Worm (Caenorhabditis elegans): ENCODE results near the gene srz-25.
A peak's percentile ranks its signal among the peaks of the same experiment; 100 is the strongest.

The srz-25 gene

DNA sequence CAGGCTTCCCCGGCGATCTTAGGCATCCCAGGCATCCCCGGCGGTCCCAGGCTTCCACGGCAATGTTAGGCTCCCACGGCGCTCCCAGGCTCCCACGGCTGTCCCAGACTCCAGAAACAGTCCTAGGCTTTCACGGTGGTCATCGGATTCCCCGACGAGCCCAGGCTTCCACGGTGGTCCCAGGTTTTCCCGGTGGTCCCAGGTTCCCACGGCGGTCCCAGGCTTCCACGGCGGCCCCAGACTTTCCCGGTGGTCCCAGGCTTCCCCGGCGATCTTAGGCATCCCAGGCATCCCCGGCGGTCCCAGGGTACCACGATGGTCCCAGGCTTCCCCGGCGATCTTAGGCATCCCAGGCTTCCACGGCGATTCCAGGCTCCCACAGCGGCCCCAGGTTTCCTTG, 8.2 kb downstream of the srz-25 start:
- TF ChIP-seq C08G9.2 (tag; optimal IDR thresholded peaks at IDR 0.05) = peak; percentile 11
- TF ChIP-seq hlh-8 (tag; optimal IDR thresholded peaks at IDR 0.05) = no peak
- no peak for TF ChIP-seq ceh-48 (tag; optimal IDR thresholded peaks at IDR 0.05)
- no peak for TF ChIP-seq pros-1 (tag; optimal IDR thresholded peaks at IDR 0.05)
- no peak for TF ChIP-seq elt-2 (tag; optimal IDR thresholded peaks at IDR 0.05)
- TF ChIP-seq ceh-24 (tag; optimal IDR thresholded peaks at IDR 0.05) = no peak
- TF ChIP-seq ceh-30 (tag; optimal IDR thresholded peaks at IDR 0.05) = no peak
- TF ChIP-seq sox-2 (GFP tag; IDR thresholded peaks at IDR 0.05) = no peak
- no peak for TF ChIP-seq nhr-11 (tag; optimal IDR thresholded peaks at IDR 0.05)
- TF ChIP-seq lin-11 (tag; optimal IDR thresholded peaks at IDR 0.05) = no peak
- TF ChIP-seq ceh-22 (tag; optimal IDR thresholded peaks at IDR 0.05) = no peak
- no peak for TF ChIP-seq ttx-3 (tag; optimal IDR thresholded peaks at IDR 0.05)
- TF ChIP-seq elt-4 (tag; optimal IDR thresholded peaks at IDR 0.05) = peak; percentile 76
- no peak for TF ChIP-seq hlh-30 (tag; optimal IDR thresholded peaks at IDR 0.05; ENCODE audit: insufficient read depth)
- no peak for TF ChIP-seq K09A11.1 (tag; optimal IDR thresholded peaks at IDR 0.05; ENCODE audit: insufficient read depth)
- TF ChIP-seq dve-1 (tag; optimal IDR thresholded peaks at IDR 0.05) = no peak
- TF ChIP-seq T23F11.4 (GFP tag; optimal IDR thresholded peaks at IDR 0.05) = no peak
- no peak for TF ChIP-seq pha-4 (tag; optimal IDR thresholded peaks at IDR 0.05)
- peak; percentile 35 for TF ChIP-seq sdc-2 (tag; optimal IDR thresholded peaks at IDR 0.05)
- no peak for TF ChIP-seq pat-9 (tag; optimal IDR thresholded peaks at IDR 0.05)
- no peak for TF ChIP-seq che-1 (tag; optimal IDR thresholded peaks at IDR 0.05)
- no peak for TF ChIP-seq unc-3 (GFP tag; conservative IDR thresholded peaks at IDR 0.05)
- no peak for TF ChIP-seq unc-3 (tag; optimal IDR thresholded peaks at IDR 0.05)
- TF ChIP-seq unc-55 (GFP tag; optimal IDR thresholded peaks at IDR 0.05) = no peak
- TF ChIP-seq tbx-2 (tag; optimal IDR thresholded peaks at IDR 0.05) = no peak
- TF ChIP-seq gmeb-2 (tag; optimal IDR thresholded peaks at IDR 0.05) = no peak
- TF ChIP-seq unc-42 (tag; optimal IDR thresholded peaks at IDR 0.05) = no peak
- TF ChIP-seq npax-4 (tag; optimal IDR thresholded peaks at IDR 0.05) = no peak
- no peak for TF ChIP-seq ceh-45 (GFP tag; IDR thresholded peaks at IDR 0.05)
- TF ChIP-seq ceh-31 (tag; optimal IDR thresholded peaks at IDR 0.05) = no peak
- no peak for TF ChIP-seq tbx-7 (tag; optimal IDR thresholded peaks at IDR 0.05)
- no peak for TF ChIP-seq ceh-19 (GFP tag; optimal IDR thresholded peaks at IDR 0.05)
- no peak for TF ChIP-seq madf-2 (tag; optimal IDR thresholded peaks at IDR 0.05)
- no peak for TF ChIP-seq fkh-10 (GFP tag; optimal IDR thresholded peaks at IDR 0.05)
- TF ChIP-seq ztf-16 (tag; optimal IDR thresholded peaks at IDR 0.05) = no peak
- TF ChIP-seq lim-6 (tag; optimal IDR thresholded peaks at IDR 0.05) = peak; percentile 26
- TF ChIP-seq fkh-6 (tag; optimal IDR thresholded peaks at IDR 0.05) = no peak
- TF ChIP-seq hlh-6 (tag; optimal IDR thresholded peaks at IDR 0.05) = peak; percentile 35

- no peak for TF ChIP-seq fax-1 (tag; optimal IDR thresholded peaks at IDR 0.05)
- TF ChIP-seq dmd-4 (tag; optimal IDR thresholded peaks at IDR 0.05; ENCODE audit: borderline replicate concordance) = no peak
- no peak for TF ChIP-seq che-1 (tag; optimal IDR thresholded peaks at IDR 0.05)
- no peak for TF ChIP-seq fkh-6 (tag; optimal IDR thresholded peaks at IDR 0.05)
- no peak for TF ChIP-seq ref-2 (tag; optimal IDR thresholded peaks at IDR 0.05)
- no peak for TF ChIP-seq hlh-30 (tag; optimal IDR thresholded peaks at IDR 0.05; ENCODE audit: insufficient read depth)
- TF ChIP-seq madf-2 (tag; optimal IDR thresholded peaks at IDR 0.05) = no peak
- no peak for TF ChIP-seq Y22D7AL.16 (tag; optimal IDR thresholded peaks at IDR 0.05)
- no peak for TF ChIP-seq gmeb-2 (tag; optimal IDR thresholded peaks at IDR 0.05)
- TF ChIP-seq elt-4 (tag; optimal IDR thresholded peaks at IDR 0.05) = no peak
- TF ChIP-seq syd-9 (tag; optimal IDR thresholded peaks at IDR 0.05) = no peak
- TF ChIP-seq lim-6 (tag; optimal IDR thresholded peaks at IDR 0.05) = no peak
- no peak for TF ChIP-seq T23F11.4 (GFP tag; optimal IDR thresholded peaks at IDR 0.05)
- no peak for TF ChIP-seq ceh-2 (tag; optimal IDR thresholded peaks at IDR 0.05)
- TF ChIP-seq K02D7.2 (tag; optimal IDR thresholded peaks at IDR 0.05) = no peak
- no peak for TF ChIP-seq nhr-11 (tag; optimal IDR thresholded peaks at IDR 0.05)
- no peak for TF ChIP-seq ceh-9 (tag; optimal IDR thresholded peaks at IDR 0.05)
- no peak for TF ChIP-seq zip-5 (tag; optimal IDR thresholded peaks at IDR 0.05)
- no peak for TF ChIP-seq mec-3 (tag; optimal IDR thresholded peaks at IDR 0.05; ENCODE audit: borderline replicate concordance)
Observed at ce11 chrV:17549362-17549761, 9.0 kb downstream of the srz-25 start, which contains the start of gene fbxa-176. fbxa-176 (plus strand) TSS chrV:17549675.

Measured in whole organism, late embryonic.